Fruit fly (Drosophila melanogaster): Measurements from ENCODE around the gene CG4935.

Gene CG4935

DNA sequence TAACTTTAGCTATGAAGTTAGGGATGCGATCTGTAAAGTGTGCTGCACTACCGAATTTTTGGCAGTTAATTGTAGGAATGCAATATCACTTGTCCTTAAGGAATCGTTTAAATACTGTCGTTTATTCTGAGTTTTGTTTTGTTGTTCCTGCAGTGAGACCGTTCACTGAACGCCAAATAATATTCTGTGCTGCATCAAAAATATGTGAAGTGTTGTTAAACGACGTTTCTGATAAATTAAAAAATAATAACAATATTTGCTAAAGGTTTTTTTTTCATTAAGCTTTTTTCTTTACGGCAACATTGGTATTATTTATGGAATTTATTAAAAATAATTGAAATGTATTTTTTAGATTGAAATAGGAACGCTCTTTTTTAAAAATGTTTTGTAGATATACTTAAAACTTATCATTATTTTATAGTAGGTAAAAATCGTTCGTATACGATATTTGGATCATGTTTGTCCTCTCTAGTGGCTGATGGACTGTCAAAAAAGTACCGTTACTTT, 40.9 kb downstream of the CG4935 start, which contains the start of gene GMF (continued):
- TF ChIP-seq CG15479 (GFP tag; optimal IDR thresholded peaks at IDR 0.05) (no peak), Dbx (GFP tag; IDR thresholded peaks at IDR 0.05) (0 out of 3 replicates have a peak, but pooled peaks have one; percentile 11), sob (GFP tag; IDR thresholded peaks at IDR 0.05) (no peak), Hr3 (GFP tag; optimal IDR thresholded peaks at IDR 0.05) (peak; percentile 37), Rfx (GFP tag; IDR thresholded peaks at IDR 0.05) (peak; percentile 52), CG11398 (GFP tag; optimal IDR thresholded peaks at IDR 0.05) (no peak), CG7271 (tag; optimal IDR thresholded peaks at IDR 0.05) (peak; percentile 58), CG34422 (GFP tag; IDR thresholded peaks at IDR 0.05) (0 out of 3 replicates have a peak, but pooled peaks have one; percentile 11), CG18262 (tag; optimal IDR thresholded peaks at IDR 0.05) (peak; percentile 60), Doc2 (GFP tag; IDR thresholded peaks at IDR 0.05) (no peak), tin (GFP tag; optimal IDR thresholded peaks at IDR 0.05) (peak; percentile 37), lola (GFP tag; optimal IDR thresholded peaks at IDR 0.05) (peak in 1 of 3 experiments; percentile 62), Adf1 (GFP tag; IDR thresholded peaks at IDR 0.05) (peak; percentile 26; the same call in 1 of the 2 replicates), gsb-n (tag; optimal IDR thresholded peaks at IDR 0.05) (peak; percentile 48), Sox100B (GFP tag; optimal IDR thresholded peaks at IDR 0.05) (peak; percentile 31), corto (GFP tag; optimal IDR thresholded peaks at IDR 0.05) (no peak), unc-4 (GFP tag; IDR thresholded peaks at IDR 0.05; ENCODE audit: partially characterized antibody) (peak; percentile 21; the same call in 1 of the 2 replicates), CG3726 (GFP tag; IDR thresholded peaks at IDR 0.05) (no peak), jigr1 (GFP tag; IDR thresholded peaks at IDR 0.05) (peak; percentile 67; the same call in 1 of the 3 replicates), Sry-β (GFP tag; optimal IDR thresholded peaks at IDR 0.05) (no peak), Chrac-16 (GFP tag; optimal IDR thresholded peaks at IDR 0.05) (peak; percentile 42), sqz (GFP tag; optimal IDR thresholded peaks at IDR 0.05) (no peak), knrl (GFP tag; IDR thresholded peaks at IDR 0.05; ENCODE audit: partially characterized antibody) (peak; percentile 46; the same call in 2 of the 3 replicates), CG9817 (tag; optimal IDR thresholded peaks at IDR 0.05) (peak; percentile 35), Pdp1 (GFP tag; optimal IDR thresholded peaks at IDR 0.05) (peak; percentile 5 to 29), CG15696 (tag; optimal IDR thresholded peaks at IDR 0.05) (peak; percentile 46), grau (tag; optimal IDR thresholded peaks at IDR 0.05) (peak; percentile 43), CoRest (tag; optimal IDR thresholded peaks at IDR 0.05) (peak; percentile 72), sd (tag; optimal IDR thresholded peaks at IDR 0.05) (peak; percentile 57), gem (tag; optimal IDR thresholded peaks at IDR 0.05) (peak; percentile 74), dimm (GFP tag; IDR thresholded peaks at IDR 0.05) (no peak), crp (GFP tag; optimal IDR thresholded peaks at IDR 0.05) (peak in 1 of 2 experiments; percentile 21), Antp (GFP tag; optimal IDR thresholded peaks at IDR 0.05) (no peak), Xrp1 (GFP tag; IDR thresholded peaks at IDR 0.05) (peak; percentile 55), CG8388 (GFP tag; optimal IDR thresholded peaks at IDR 0.05) (peak; percentile 54), MBD-R2 (GFP tag; IDR thresholded peaks at IDR 0.05) (peak; percentile 65), Stat92E (GFP tag; optimal IDR thresholded peaks at IDR 0.05) (no peak), tll (GFP tag; optimal IDR thresholded peaks at IDR 0.05) (no peak), CG33557 (GFP tag; optimal IDR thresholded peaks at IDR 0.05) (peak; percentile 37), trem (tag; optimal IDR thresholded peaks at IDR 0.05) (peak; percentile 61), Max (GFP tag; optimal IDR thresholded peaks at IDR 0.05) (peak; percentile 46), CG3995 (GFP tag; optimal IDR thresholded peaks at IDR 0.05) (peak; percentile 53), exex (tag; optimal IDR thresholded peaks at IDR 0.05) (peak; percentile 41), gfzf (GFP tag; optimal IDR thresholded peaks at IDR 0.05) (peak; percentile 78), CG6791 (GFP tag; IDR thresholded peaks at IDR 0.05; ENCODE audit: partially characterized antibody) (no peak), Opbp (GFP tag; IDR thresholded peaks at IDR 0.05; ENCODE audit: partially characterized antibody) (no peak), sug (tag; optimal IDR thresholded peaks at IDR 0.05) (peak; percentile 43), bsh (GFP tag; optimal IDR thresholded peaks at IDR 0.05) (peak in 1 of 2 experiments; percentile 40)
